Worm (Caenorhabditis elegans): ENCODE data around the gene grl-19.

The grl-19 gene

DNA sequence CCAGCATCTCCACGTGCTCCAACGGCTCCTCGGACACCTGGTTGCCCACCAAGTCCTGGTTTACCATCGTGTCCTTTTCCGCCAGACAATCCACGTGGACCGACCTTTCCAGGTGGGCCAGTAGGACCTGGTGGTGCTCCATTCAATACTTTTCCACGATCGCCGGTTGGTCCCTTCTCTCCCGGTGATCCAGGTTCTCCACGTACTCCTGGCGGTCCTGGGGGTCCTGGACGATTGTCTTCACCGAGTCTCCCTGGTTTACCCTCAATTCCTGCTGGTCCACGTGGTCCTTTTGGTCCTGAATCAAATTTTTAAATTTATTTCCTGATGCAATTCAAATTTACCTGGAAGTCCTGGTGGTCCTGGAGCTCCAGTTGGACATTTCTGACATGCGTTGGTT lies 6.0 kb upstream of the grl-19 start:
- TF ChIP-seq T20F7.1 (GFP tag; optimal IDR thresholded peaks at IDR 0.05) = no peak
- TF ChIP-seq set-16 (GFP tag; IDR thresholded peaks at IDR 0.05) = peak; percentile 64

DNA sequence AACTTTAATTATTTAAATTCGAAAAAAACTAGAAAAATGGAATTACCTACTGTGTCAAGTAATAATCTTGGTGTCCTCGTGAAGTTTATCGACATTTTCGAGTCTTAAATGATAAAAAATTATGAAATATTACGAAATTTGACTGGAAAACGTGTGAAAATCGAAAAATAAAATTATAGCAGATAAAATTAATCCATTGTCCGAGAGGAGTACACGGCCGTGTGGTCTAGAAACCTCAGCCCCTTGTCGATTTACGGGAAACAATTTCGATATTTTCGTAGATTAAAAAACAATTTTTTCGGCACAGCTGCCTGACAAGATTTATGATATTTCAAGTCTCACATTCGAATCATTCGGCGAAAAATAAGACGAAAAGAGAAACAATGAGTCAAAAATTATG lies 4.7 kb upstream of the grl-19 start, which contains the start of gene R02D3.8:
Gene R02D3.8 (minus strand): TSS at position 109 of the 400 bp plus-strand sequence.
- TF ChIP-seq dve-1 (tag; optimal IDR thresholded peaks at IDR 0.05; ENCODE audit: insufficient read depth) (peak; percentile 59), F10B5.3 (tag; optimal IDR thresholded peaks at IDR 0.05) (no peak), ctbp-1 (GFP tag; IDR thresholded peaks at IDR 0.05) (no peak), hif-1 (tag; optimal IDR thresholded peaks at IDR 0.05) (peak in 1 of 2 experiments; percentile 73), F26F4.8 (GFP tag; conservative IDR thresholded peaks at IDR 0.05) (no peak), pha-4 (GFP tag; IDR thresholded peaks at IDR 0.05) (no peak), pha-4 (tag; optimal IDR thresholded peaks at IDR 0.05) (no peak), lin-39 (tag; optimal IDR thresholded peaks at IDR 0.05) (no peak), lin-38 (GFP tag; IDR thresholded peaks at IDR 0.05) (peak; percentile 38), mdt-29 (GFP tag; IDR thresholded peaks at IDR 0.05) (no peak), ces-1 (GFP tag; optimal IDR thresholded peaks at IDR 0.05) (no peak), zip-2 (tag; optimal IDR thresholded peaks at IDR 0.05) (no peak), ceh-44 (GFP tag; IDR thresholded peaks at IDR 0.05) (no peak), nhr-11 (tag; optimal IDR thresholded peaks at IDR 0.05) (no peak), egl-27 (tag; optimal IDR thresholded peaks at IDR 0.05) (no peak), cey-2 (tag; optimal IDR thresholded peaks at IDR 0.05; ENCODE audit: borderline replicate concordance, insufficient read depth) (no peak), aha-1 (tag) (no peak), unc-62 (GFP tag; optimal IDR thresholded peaks at IDR 0.05 in 1 of 2) (peak in 1 of 2 experiments; percentile 14), unc-62 (tag; optimal IDR thresholded peaks at IDR 0.05) (no peak), unc-130 (GFP tag; optimal IDR thresholded peaks at IDR 0.05) (peak; percentile 4), nhr-102 (tag; optimal IDR thresholded peaks at IDR 0.05) (no peak), aly-2 (tag; optimal IDR thresholded peaks at IDR 0.05) (no peak), nhr-48 (tag; optimal IDR thresholded peaks at IDR 0.05) (no peak), lin-29 (GFP tag; IDR thresholded peaks at IDR 0.05) (no peak), zfp-3 (GFP tag; conservative IDR thresholded peaks at IDR 0.05) (no peak), dmd-8 (GFP tag; IDR thresholded peaks at IDR 0.05) (no peak), lin-15B (tag; optimal IDR thresholded peaks at IDR 0.05) (no peak), R02D3.7 (tag; optimal IDR thresholded peaks at IDR 0.05) (peak; percentile 98), daf-12 (tag; optimal IDR thresholded peaks at IDR 0.05) (no peak), madf-9 (GFP tag; conservative IDR thresholded peaks at IDR 0.05) (no peak), nhr-25 (tag; optimal IDR thresholded peaks at IDR 0.05; ENCODE audit: borderline replicate concordance, insufficient read depth) (no peak), F44E2.7 (GFP tag; IDR thresholded peaks at IDR 0.05) (no peak), php-3 (GFP tag; IDR thresholded peaks at IDR 0.05) (no peak), mdl-1 (tag; optimal IDR thresholded peaks at IDR 0.05) (no peak), ceh-32 (tag; optimal IDR thresholded peaks at IDR 0.05; ENCODE audit: poor library complexity) (no peak), ztf-11 (tag; optimal IDR thresholded peaks at IDR 0.05) (no peak), tag-97 (GFP tag; IDR thresholded peaks at IDR 0.05) (no peak), ceh-82 (tag; optimal IDR thresholded peaks at IDR 0.05) (no peak), egl-43 (GFP tag; IDR thresholded peaks at IDR 0.05) (no peak), nhr-28 (tag; optimal IDR thresholded peaks at IDR 0.05) (peak; percentile 17), Y75B8A.6 (GFP tag; IDR thresholded peaks at IDR 0.05) (no peak), nhr-42 (GFP tag; IDR thresholded peaks at IDR 0.05) (no peak), ZK337.2 (GFP tag; IDR thresholded peaks at IDR 0.05) (no peak), unc-39 (tag; optimal IDR thresholded peaks at IDR 0.05) (no peak), vab-7 (GFP tag; IDR thresholded peaks at IDR 0.05) (no peak), daf-8 (GFP tag; IDR thresholded peaks at IDR 0.05) (no peak), spr-3 (GFP tag; optimal IDR thresholded peaks at IDR 0.05) (no peak), Y48G9A.11 (GFP tag; IDR thresholded peaks at IDR 0.05) (no peak), snpc-1.2 (GFP tag; IDR thresholded peaks at IDR 0.05) (no peak)
